Worm (Caenorhabditis elegans): ENCODE measurements around the gene scl-8.

- TF ChIP-seq him-1 (tag; optimal IDR thresholded peaks at IDR 0.05) (peak; percentile 49), W03F9.2 (tag; optimal IDR thresholded peaks at IDR 0.05) (no peak)
Observed at ce11 chrIV:13025853-13026343, 45.6 kb upstream of the scl-8 start.
